Fruit fly (Drosophila melanogaster) whole organism, larva: ENCODE data around the gene Root.
A peak's percentile ranks its signal among the peaks of the same experiment; 100 is the strongest.

Experiments used
- noc ChIP-seq: fragments of 200-800 bp; sonication (Bioruptor generic); optimal IDR thresholded peaks from 3 replicates; lab custom pipeline; 2019; ENCODE audit warnings: missing biosample characterization, mild to moderate bottlenecking, missing genetic modification characterization, moderate library complexity

Root gene

dm6 chr3R:24113070-24113385, at the start of gene Root:
TSS of gene Root (plus strand) at chr3R:24113286.
- no peak for TF ChIP-seq noc

dm6 chr3R:24065718-24066117, 47.4 kb upstream of the Root start:
- no peak for TF ChIP-seq noc

dm6 chr3R:24068830-24069229, 44.3 kb upstream of the Root start:
- TF ChIP-seq noc = no peak

- TF ChIP-seq noc = no peak
Measured at dm6 chr3R:24069965-24070364, 43.1 kb upstream of the Root start.

dm6 chr3R:24073703-24074102, 39.4 kb upstream of the Root start:
- TF ChIP-seq noc = no peak

dm6 chr3R:24079110-24079509, 34.0 kb upstream of the Root start:
- TF ChIP-seq noc = no peak

- TF ChIP-seq noc = no peak
Measured at dm6 chr3R:24079613-24080012, 33.5 kb upstream of the Root start.

dm6 chr3R:24084975-24085374, 28.1 kb upstream of the Root start:
- TF ChIP-seq noc = peak; percentile 85

- peak; percentile 59 for TF ChIP-seq noc
Measured at dm6 chr3R:24090143-24090542, 22.9 kb upstream of the Root start.

dm6 chr3R:24091653-24092052, 21.4 kb upstream of the Root start:
- no peak for TF ChIP-seq noc

dm6 chr3R:24092590-24093151, 20.4 kb upstream of the Root start:
- no peak for TF ChIP-seq noc

dm6 chr3R:24093430-24093829, 19.7 kb upstream of the Root start:
- no peak for TF ChIP-seq noc

- peak; percentile 62 for TF ChIP-seq noc
Measured at dm6 chr3R:24099039-24100026, 13.8 kb upstream of the Root start.

dm6 chr3R:24100717-24101116, 12.4 kb upstream of the Root start:
- TF ChIP-seq noc = peak; percentile 14

- TF ChIP-seq noc = no peak
Measured at dm6 chr3R:24101437-24101836, 11.6 kb upstream of the Root start.

dm6 chr3R:24102387-24102786, 10.7 kb upstream of the Root start:
- peak; percentile 30 for TF ChIP-seq noc

dm6 chr3R:24103708-24104107, 9.4 kb upstream of the Root start:
- TF ChIP-seq noc = no peak
